Worm (Caenorhabditis elegans): ENCODE measurements around the gene H06H21.37.

DNA sequence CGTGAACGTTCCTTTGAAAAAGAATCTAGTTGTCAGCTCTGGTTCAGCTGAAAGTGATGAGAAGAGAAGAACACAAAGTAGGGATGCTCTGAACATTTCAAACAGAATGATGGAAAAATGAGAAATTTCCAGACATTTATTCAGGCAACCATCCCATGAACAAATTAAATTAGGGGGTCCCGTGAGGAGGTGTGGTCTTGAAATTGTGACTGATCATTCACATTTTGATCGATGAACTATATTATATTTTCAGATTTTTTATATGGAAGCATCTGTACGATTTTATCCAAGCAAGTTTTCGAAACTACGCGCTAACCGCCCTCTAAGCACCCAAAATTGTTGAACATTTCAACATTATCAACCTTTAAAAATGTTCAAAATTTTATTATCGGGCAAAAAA, 33.8 kb downstream of the H06H21.37 start, which contains the start of gene R11E3.19:
- TF ChIP-seq tab-1 (GFP tag; IDR thresholded peaks at IDR 0.05) (no peak), ztf-29 (GFP tag; IDR thresholded peaks at IDR 0.05) (no peak), flt-1 (GFP tag; IDR thresholded peaks at IDR 0.05) (no peak), ref-1 (GFP tag; conservative IDR thresholded peaks at IDR 0.05) (no peak)
